Worm (Caenorhabditis elegans): ENCODE measurements around the gene nlf-1.

nlf-1 gene

ce11 chrX:1026722-1027121, 9.4 kb upstream of the nlf-1 start:
- TF ChIP-seq cnd-1 (tag; optimal IDR thresholded peaks at IDR 0.05), result no peak

- TF ChIP-seq ztf-11 (tag; optimal IDR thresholded peaks at IDR 0.05) (no peak), cnd-1 (tag; optimal IDR thresholded peaks at IDR 0.05) (no peak), ham-2 (GFP tag; optimal IDR thresholded peaks at IDR 0.05) (no peak), nhr-76 (tag; optimal IDR thresholded peaks at IDR 0.05) (no peak), elt-3 (tag; optimal IDR thresholded peaks at IDR 0.05) (no peak), nhr-2 (tag; optimal IDR thresholded peaks at IDR 0.05) (no peak), lin-32 (GFP tag; optimal IDR thresholded peaks at IDR 0.05) (no peak), elt-1 (tag; optimal IDR thresholded peaks at IDR 0.05; ENCODE audit: borderline replicate concordance, insufficient read depth) (no peak), snpc-4 (tag; optimal IDR thresholded peaks at IDR 0.05) (no peak), flh-1 (GFP tag; optimal IDR thresholded peaks at IDR 0.05) (no peak)
These were observed 7.6 kb upstream of the nlf-1 start, which contains the start of gene F55A4.3 for ce11 chrX:1025010-1025409. Gene F55A4.3 (minus strand): TSS chrX:1025110.

- TF ChIP-seq lin-32 (GFP tag; optimal IDR thresholded peaks at IDR 0.05), result no peak
- peak; percentile 62 for TF ChIP-seq ces-1 (GFP tag; optimal IDR thresholded peaks at IDR 0.05)
- no peak for TF ChIP-seq unc-62 (GFP tag; optimal IDR thresholded peaks at IDR 0.05)
- TF ChIP-seq unc-120 (tag; optimal IDR thresholded peaks at IDR 0.05; ENCODE audit: poor library complexity, severe bottlenecking), result peak; percentile 25
- TF ChIP-seq lsy-2 (tag; optimal IDR thresholded peaks at IDR 0.05), result no peak
- no peak for TF ChIP-seq flh-1 (GFP tag; optimal IDR thresholded peaks at IDR 0.05)
- no peak for TF ChIP-seq tbx-8 (GFP tag; optimal IDR thresholded peaks at IDR 0.05)
- no peak for TF ChIP-seq unc-39 (tag; optimal IDR thresholded peaks at IDR 0.05)
- no peak for TF ChIP-seq nhr-76 (tag; optimal IDR thresholded peaks at IDR 0.05)
- TF ChIP-seq M03D4.4 (tag; optimal IDR thresholded peaks at IDR 0.05), result peak; percentile 43
- TF ChIP-seq hlh-1 (tag; optimal IDR thresholded peaks at IDR 0.05), result peak; percentile 21
- TF ChIP-seq sem-2 (GFP tag; optimal IDR thresholded peaks at IDR 0.05), result no peak
- no peak for TF ChIP-seq elt-1 (tag; optimal IDR thresholded peaks at IDR 0.05; ENCODE audit: borderline replicate concordance, insufficient read depth)
- TF ChIP-seq nhr-237 (tag; optimal IDR thresholded peaks at IDR 0.05), result no peak
- TF ChIP-seq zip-8 (tag; optimal IDR thresholded peaks at IDR 0.05), result no peak
- TF ChIP-seq ceh-39 (tag; optimal IDR thresholded peaks at IDR 0.05), result no peak
- TF ChIP-seq ham-2 (GFP tag; optimal IDR thresholded peaks at IDR 0.05), result peak; percentile 49
- peak; percentile 75 for TF ChIP-seq mls-2 (tag; optimal IDR thresholded peaks at IDR 0.05)
- peak; percentile 25 for TF ChIP-seq drap-1 (GFP tag; optimal IDR thresholded peaks at IDR 0.05)
- TF ChIP-seq cnd-1 (tag; optimal IDR thresholded peaks at IDR 0.05), result peak; percentile 58
- no peak for TF ChIP-seq blmp-1 (tag; optimal IDR thresholded peaks at IDR 0.05)
- TF ChIP-seq nhr-2 (tag; optimal IDR thresholded peaks at IDR 0.05), result no peak
- TF ChIP-seq sptf-1 (tag; optimal IDR thresholded peaks at IDR 0.05), result peak; percentile 13
- no peak for TF ChIP-seq ceh-43 (GFP tag; optimal IDR thresholded peaks at IDR 0.05)
- no peak for TF ChIP-seq nhr-28 (tag; optimal IDR thresholded peaks at IDR 0.05)
These were observed 4.5 kb upstream of the nlf-1 start for ce11 chrX:1021835-1022311.

DNA sequence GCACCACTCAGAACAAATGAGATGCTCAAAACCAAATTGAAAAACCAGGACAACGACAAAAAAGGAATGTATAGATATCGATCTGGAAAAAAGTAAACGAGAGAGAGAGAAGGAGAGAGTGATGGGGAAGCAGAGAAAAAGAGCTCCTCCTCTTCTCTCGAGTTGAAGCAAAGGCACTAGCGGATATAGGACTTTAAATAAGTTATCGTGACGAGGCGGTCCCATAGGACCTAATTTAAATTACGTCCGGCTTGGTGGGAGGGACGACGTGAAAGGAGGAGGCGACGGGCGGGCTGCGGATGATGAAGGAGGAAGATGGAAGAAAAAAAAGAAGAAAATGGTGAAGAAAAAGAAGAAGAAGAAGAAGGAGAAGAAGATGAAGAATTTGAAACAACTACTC, 1.2 kb upstream of the nlf-1 start:
- TF ChIP-seq unc-39 (tag; optimal IDR thresholded peaks at IDR 0.05), result no peak
- no peak for TF ChIP-seq mab-5 (tag; optimal IDR thresholded peaks at IDR 0.05)
- peak; percentile 12 for TF ChIP-seq M03D4.4 (tag; optimal IDR thresholded peaks at IDR 0.05)
- no peak for TF ChIP-seq hlh-1 (tag; optimal IDR thresholded peaks at IDR 0.05)
- TF ChIP-seq lin-32 (GFP tag; optimal IDR thresholded peaks at IDR 0.05), result no peak
- no peak for TF ChIP-seq ham-2 (GFP tag; optimal IDR thresholded peaks at IDR 0.05)
- TF ChIP-seq bed-3 (GFP tag; optimal IDR thresholded peaks at IDR 0.05), result no peak
- TF ChIP-seq ztf-11 (tag; optimal IDR thresholded peaks at IDR 0.05), result no peak
- no peak for TF ChIP-seq drap-1 (GFP tag; optimal IDR thresholded peaks at IDR 0.05)
- TF ChIP-seq ceh-83 (GFP tag; optimal IDR thresholded peaks at IDR 0.05), result no peak
- peak; percentile 40 for TF ChIP-seq mls-2 (tag; optimal IDR thresholded peaks at IDR 0.05)
- TF ChIP-seq lsy-2 (tag; optimal IDR thresholded peaks at IDR 0.05), result no peak
- TF ChIP-seq nhr-237 (tag; optimal IDR thresholded peaks at IDR 0.05), result peak; percentile 2
- TF ChIP-seq sem-2 (GFP tag; optimal IDR thresholded peaks at IDR 0.05), result no peak
- no peak for TF ChIP-seq nhr-12 (tag; optimal IDR thresholded peaks at IDR 0.05)
- TF ChIP-seq unc-120 (tag; optimal IDR thresholded peaks at IDR 0.05; ENCODE audit: poor library complexity, severe bottlenecking), result no peak
- TF ChIP-seq cnd-1 (tag; optimal IDR thresholded peaks at IDR 0.05), result no peak
- TF ChIP-seq ceh-39 (tag; optimal IDR thresholded peaks at IDR 0.05), result no peak
- TF ChIP-seq ces-1 (GFP tag; optimal IDR thresholded peaks at IDR 0.05), result peak; percentile 99
- TF ChIP-seq unc-62 (GFP tag; optimal IDR thresholded peaks at IDR 0.05), result no peak
- TF ChIP-seq sptf-1 (tag; optimal IDR thresholded peaks at IDR 0.05), result no peak
- TF ChIP-seq flh-1 (GFP tag; optimal IDR thresholded peaks at IDR 0.05), result no peak

Measured in whole organism, mixed stage, embryonic.